Worm (Caenorhabditis elegans) whole organism, L4 larva: ENCODE measurements around the gene F23H12.7.

Experiments
- F10B5.3 ChIP-seq: sonication (generic microtip); optimal IDR thresholded peaks from 2 replicates; lab custom pipeline; 2016; ENCODE audit warnings: mild to moderate bottlenecking, missing genetic modification characterization, missing compliant biosample characterization
- F26F4.8 ChIP-seq: fragments of 200-800 bp; sonication (Bioruptor generic); conservative IDR thresholded peaks from 2 replicates; pipeline ENCODE4 v1.3.6; 2022; ENCODE audit warnings: missing genetic modification characterization, missing compliant biosample characterization
- F37D6.2 ChIP-seq: sonication (generic microtip); optimal IDR thresholded peaks from 2 replicates; lab custom pipeline; 2016; ENCODE audit warnings: mild to moderate bottlenecking, missing genetic modification characterization, missing compliant biosample characterization
- F49E8.2 ChIP-seq: sonication (generic microtip); optimal IDR thresholded peaks from 2 replicates; lab custom pipeline; 2016; ENCODE audit warnings: missing compliant biosample characterization, mild to moderate bottlenecking, missing genetic modification characterization, borderline replicate concordance
- T20F7.1 ChIP-seq: fragments of 200-800 bp; sonication (Bioruptor generic); optimal IDR thresholded peaks from 2 replicates; lab custom pipeline; 2018; ENCODE audit warnings: mild to moderate bottlenecking, missing genetic modification characterization, missing compliant biosample characterization
- T26A8.4 ChIP-seq: fragments of 200-800 bp; sonication (Bioruptor generic); IDR thresholded peaks from 2 replicates; pipeline ENCODE4 v1.3.6; 2022; ENCODE audit warnings: missing genetic modification characterization, missing compliant biosample characterization
- Y5F2A.4 ChIP-seq: fragments of 200-800 bp; sonication (Bioruptor generic); optimal IDR thresholded peaks from 2 replicates; lab custom pipeline; 2018; ENCODE audit warnings: mild to moderate bottlenecking, missing genetic modification characterization, missing compliant biosample characterization
- ZK337.2 ChIP-seq: fragments of 200-800 bp; sonication (Bioruptor generic); IDR thresholded peaks from 2 replicates; pipeline ENCODE4 v1.3.6; 2022; ENCODE audit warnings: missing genetic modification reagents, missing genetic modification characterization, missing compliant biosample characterization
- ZK546.5 ChIP-seq, 2 experiments: sonication (generic microtip); optimal IDR thresholded peaks; 2 replicates each; lab custom pipeline; 2017; ENCODE audit warnings: missing biosample characterization in 2 of 2, missing genetic modification characterization in 2 of 2
- ama-1 ChIP-seq: fragments of 150-350 bp; optimal IDR thresholded peaks from 2 replicates; lab custom pipeline; 2014; ENCODE audit warnings: inconsistent platforms, mixed read lengths
- ceh-28 ChIP-seq: fragments of 150-350 bp; optimal IDR thresholded peaks from 2 replicates; lab custom pipeline; 2014; ENCODE audit warnings: missing biosample characterization, missing genetic modification reagents, missing genetic modification characterization
- ceh-32 ChIP-seq: sonication (generic microtip); optimal IDR thresholded peaks from 2 replicates; lab custom pipeline; 2016; ENCODE audit warnings: mild to moderate bottlenecking, missing genetic modification characterization, missing compliant biosample characterization; ENCODE audit not compliant: poor library complexity
- ceh-82 ChIP-seq: sonication (generic microtip); optimal IDR thresholded peaks from 2 replicates; lab custom pipeline; 2017; ENCODE audit warnings: missing biosample characterization, missing genetic modification characterization
- cey-2 ChIP-seq: sonication (generic microtip); optimal IDR thresholded peaks from 3 replicates; lab custom pipeline; 2017; ENCODE audit warnings: missing genetic modification characterization, mild to moderate bottlenecking, missing compliant biosample characterization, antibody characterized with exemption, borderline replicate concordance; ENCODE audit not compliant: insufficient read depth
- daf-19 ChIP-seq: fragments of 200-800 bp; sonication (Bioruptor generic); conservative IDR thresholded peaks from 2 replicates; pipeline ENCODE4 v1.3.6; 2022; ENCODE audit warnings: missing genetic modification characterization, missing compliant biosample characterization
- daf-8 ChIP-seq: fragments of 200-800 bp; sonication (Bioruptor generic); IDR thresholded peaks from 2 replicates; pipeline ENCODE4 v1.3.6; 2022; ENCODE audit warnings: missing genetic modification characterization, missing compliant biosample characterization
- dmd-8 ChIP-seq: fragments of 200-800 bp; sonication (Bioruptor generic); IDR thresholded peaks from 2 replicates; pipeline ENCODE4 v1.3.6; 2022; ENCODE audit warnings: missing genetic modification characterization, missing compliant biosample characterization
- dpl-1 ChIP-seq: fragments of 150-350 bp; optimal IDR thresholded peaks from 2 replicates; lab custom pipeline; 2014; ENCODE audit warnings: missing biosample characterization, missing genetic modification reagents, missing genetic modification characterization
- duxl-1 ChIP-seq: sonication (generic microtip); optimal IDR thresholded peaks from 2 replicates; lab custom pipeline; 2016; ENCODE audit warnings: mild to moderate bottlenecking, missing genetic modification characterization, moderate library complexity, missing compliant biosample characterization; ENCODE audit not compliant: poor library complexity
- egl-27 ChIP-seq: sonication (generic microtip); optimal IDR thresholded peaks from 3 replicates; lab custom pipeline; 2017; ENCODE audit warnings: missing biosample characterization, missing genetic modification reagents, missing genetic modification characterization
- gei-8 ChIP-seq: fragments of 200-800 bp; sonication (Bioruptor generic); optimal IDR thresholded peaks from 2 replicates; lab custom pipeline; 2018; ENCODE audit warnings: mild to moderate bottlenecking, missing genetic modification characterization, missing compliant biosample characterization
- hif-1 ChIP-seq, 2 experiments: sonication (generic microtip); optimal IDR thresholded peaks; 2 replicates each; lab custom pipeline; 2016 to 2017; ENCODE audit warnings: missing compliant biosample characterization in 2 of 2, missing genetic modification characterization in 2 of 2, missing genetic modification reagents in 2 of 2, missing genotype in 2 of 2, mild to moderate bottlenecking in 1 of 2
- hlh-11 ChIP-seq: fragments of 200-800 bp; sonication (Bioruptor generic); optimal IDR thresholded peaks from 2 replicates; lab custom pipeline; 2018; ENCODE audit warnings: mild to moderate bottlenecking, missing genetic modification characterization, missing compliant biosample characterization
- lin-13 ChIP-seq: fragments of 150-350 bp; optimal IDR thresholded peaks from 2 replicates; lab custom pipeline; 2014; ENCODE audit warnings: missing biosample characterization, missing genetic modification reagents, missing genetic modification characterization
- lin-15B ChIP-seq: fragments of 150-350 bp; sonication (generic microtip); optimal IDR thresholded peaks from 3 replicates; lab custom pipeline; 2014; ENCODE audit warnings: missing biosample characterization, missing genetic modification characterization
- lin-29 ChIP-seq: fragments of 200-800 bp; sonication (Bioruptor generic); IDR thresholded peaks from 2 replicates; pipeline ENCODE4 v1.3.6; 2022; ENCODE audit warnings: missing genetic modification reagents, missing genetic modification characterization, missing compliant biosample characterization
- lin-38 ChIP-seq: fragments of 200-800 bp; sonication (Bioruptor generic); IDR thresholded peaks from 2 replicates; pipeline ENCODE4 v1.3.6; 2022; ENCODE audit warnings: missing genetic modification reagents, missing genetic modification characterization, missing compliant biosample characterization
- lin-39 ChIP-seq: fragments of 150-350 bp; optimal IDR thresholded peaks from 2 replicates; lab custom pipeline; 2014; ENCODE audit warnings: missing biosample characterization, missing genetic modification reagents, missing genetic modification characterization
- lir-3 ChIP-seq: sonication (generic microtip); optimal IDR thresholded peaks from 2 replicates; lab custom pipeline; 2016; ENCODE audit warnings: mild to moderate bottlenecking, missing genetic modification characterization, missing compliant biosample characterization
- mdt-29 ChIP-seq: fragments of 200-800 bp; sonication (Bioruptor generic); IDR thresholded peaks from 2 replicates; pipeline ENCODE4 v1.3.6; 2022; ENCODE audit warnings: missing genetic modification reagents, missing genetic modification characterization, missing compliant biosample characterization
- mes-2 ChIP-seq: sonication (generic microtip); optimal IDR thresholded peaks from 2 replicates; lab custom pipeline; 2016; ENCODE audit warnings: missing genotype, mild to moderate bottlenecking, missing genetic modification characterization, missing compliant biosample characterization; ENCODE audit not compliant: poor library complexity, severe bottlenecking
- mxl-3 ChIP-seq: fragments of 200-800 bp; sonication (Bioruptor generic); optimal IDR thresholded peaks from 2 replicates; lab custom pipeline; 2018; ENCODE audit warnings: mild to moderate bottlenecking, missing genetic modification characterization, missing compliant biosample characterization
- nhr-11 ChIP-seq: fragments of 150-350 bp; optimal IDR thresholded peaks from 2 replicates; lab custom pipeline; 2014; ENCODE audit warnings: missing biosample characterization, missing genetic modification characterization
- nhr-237 ChIP-seq: sonication (generic microtip); optimal IDR thresholded peaks from 2 replicates; lab custom pipeline; 2017; ENCODE audit warnings: missing biosample characterization, missing genetic modification characterization
- nhr-25 ChIP-seq: sonication (generic microtip); optimal IDR thresholded peaks from 2 replicates; lab custom pipeline; 2017; ENCODE audit warnings: missing genetic modification characterization, mild to moderate bottlenecking, missing compliant biosample characterization, antibody characterized with exemption, moderate library complexity, borderline replicate concordance; ENCODE audit not compliant: insufficient read depth
- nhr-28 ChIP-seq: fragments of 150-350 bp; optimal IDR thresholded peaks from 2 replicates; lab custom pipeline; 2014; ENCODE audit warnings: missing biosample characterization, missing genetic modification characterization
- nhr-48 ChIP-seq: sonication (generic microtip); optimal IDR thresholded peaks from 2 replicates; lab custom pipeline; 2016; ENCODE audit warnings: mild to moderate bottlenecking, missing genetic modification characterization, missing compliant biosample characterization
- php-3 ChIP-seq: fragments of 200-800 bp; sonication (Bioruptor generic); IDR thresholded peaks from 2 replicates; pipeline ENCODE4 v1.3.6; 2022; ENCODE audit warnings: missing genetic modification reagents, missing genetic modification characterization, missing compliant biosample characterization
- sdz-12 ChIP-seq: fragments of 200-800 bp; sonication (Bioruptor generic); optimal IDR thresholded peaks from 2 replicates; lab custom pipeline; 2018; ENCODE audit warnings: mild to moderate bottlenecking, missing genetic modification characterization, missing compliant biosample characterization
- snpc-4 ChIP-seq: fragments of 150-350 bp; optimal IDR thresholded peaks from 2 replicates; lab custom pipeline; 2014; ENCODE audit warnings: missing biosample characterization, missing genetic modification characterization
- spr-1 ChIP-seq: sonication (generic microtip); optimal IDR thresholded peaks from 2 replicates; lab custom pipeline; 2016; ENCODE audit warnings: mild to moderate bottlenecking, missing genetic modification characterization, missing compliant biosample characterization
- spr-3 ChIP-seq: fragments of 200-800 bp; sonication (Bioruptor generic); optimal IDR thresholded peaks from 2 replicates; lab custom pipeline; 2018; ENCODE audit warnings: mild to moderate bottlenecking, missing genetic modification characterization, missing compliant biosample characterization
- vab-7 ChIP-seq: fragments of 200-800 bp; sonication (Bioruptor generic); IDR thresholded peaks from 2 replicates; pipeline ENCODE4 v1.3.6; 2022; ENCODE audit warnings: missing genetic modification reagents, missing genetic modification characterization, missing compliant biosample characterization
- zag-1 ChIP-seq: fragments of 150-350 bp; optimal IDR thresholded peaks from 2 replicates; lab custom pipeline; 2014; ENCODE audit warnings: missing biosample characterization, missing genetic modification characterization
- zip-11 ChIP-seq: fragments of 200-800 bp; sonication (Bioruptor generic); IDR thresholded peaks from 2 replicates; pipeline ENCODE4 v1.3.6; 2022; ENCODE audit warnings: missing genetic modification characterization, missing compliant biosample characterization

Gene F23H12.7

ce11 chrV:12354193-12354830 lies 17.2 kb upstream of the F23H12.7 start:
- peak; percentile 39 for TF ChIP-seq spr-1 (tag; lab: Kevin White, UChicago)
- peak; percentile 54 for TF ChIP-seq nhr-48
- TF ChIP-seq gei-8 = no peak
- TF ChIP-seq daf-8 (GFP tag; lab: Robert Waterston, UW) = no peak
- TF ChIP-seq duxl-1 = peak; percentile 9
- peak; percentile 43 for TF ChIP-seq nhr-28 (tag; lab: Kevin White, UChicago)
- TF ChIP-seq ama-1 (lab: Kevin White, UChicago) = peak; percentile 41
- TF ChIP-seq hlh-11 (tag; lab: Kevin White, UChicago) = peak; percentile 76
- no peak for TF ChIP-seq F49E8.2 (tag; lab: Kevin White, UChicago)
- 0 out of 2 replicates have a peak, but pooled peaks have one; percentile 51 for TF ChIP-seq php-3 (GFP tag; lab: Robert Waterston, UW)
- TF ChIP-seq ceh-32 (tag; lab: Kevin White, UChicago) = no peak
- peak; percentile 10 for TF ChIP-seq mxl-3
- TF ChIP-seq sdz-12 (GFP tag; lab: Kevin White, UChicago) = no peak
- TF ChIP-seq lin-29 (GFP tag; lab: Robert Waterston, UW) = 0 out of 2 replicates have a peak, but pooled peaks have one; percentile 8
- TF ChIP-seq T26A8.4 = peak; percentile 49; the same call in 1 of the 2 replicates

ce11 chrV:12357632-12358031 lies 13.9 kb upstream of the F23H12.7 start:
- TF ChIP-seq F37D6.2 (tag; lab: Kevin White, UChicago) (no peak), cey-2 (tag; lab: Kevin White, UChicago) (no peak), ceh-28 (tag; lab: Kevin White, UChicago) (no peak), snpc-4 (no peak), nhr-11 (tag; lab: Kevin White, UChicago) (no peak), ceh-82 (tag; lab: Kevin White, UChicago) (no peak), hif-1 (tag; optimal IDR thresholded peaks at IDR 0.05; lab: Kevin White, UChicago) (no peak), lin-15B (tag; lab: Kevin White, UChicago) (no peak), nhr-25 (tag; lab: Kevin White, UChicago) (no peak), zip-11 (no peak), gei-8 (no peak), spr-3 (GFP tag; lab: Kevin White, UChicago) (no peak), daf-19 (GFP tag; lab: Robert Waterston, UW) (no peak), vab-7 (GFP tag; lab: Robert Waterston, UW) (no peak), T20F7.1 (GFP tag; lab: Kevin White, UChicago) (no peak), lin-39 (tag; lab: Kevin White, UChicago) (no peak), mdt-29 (GFP tag; lab: Robert Waterston, UW) (no peak), F26F4.8 (GFP tag; lab: Robert Waterston, UW) (no peak), lin-38 (GFP tag; lab: Robert Waterston, UW) (no peak), egl-27 (tag; lab: Kevin White, UChicago) (no peak)

ce11 chrV:12358347-12358746 lies 13.1 kb upstream of the F23H12.7 start, which contains the start of gene F23H12.5:
F23H12.5 (plus strand) TSS chrV:12358647.
- TF ChIP-seq dpl-1 (GFP tag; lab: Kevin White, UChicago) = no peak
- no peak for TF ChIP-seq php-3 (GFP tag; lab: Robert Waterston, UW)
- no peak for TF ChIP-seq lin-13 (GFP tag; lab: Kevin White, UChicago)
- TF ChIP-seq daf-8 (GFP tag; lab: Robert Waterston, UW) = no peak
- no peak for TF ChIP-seq dmd-8 (GFP tag; lab: Robert Waterston, UW)
- TF ChIP-seq nhr-237 = no peak
- no peak for TF ChIP-seq duxl-1
- no peak for TF ChIP-seq spr-3 (GFP tag; lab: Kevin White, UChicago)
- TF ChIP-seq Y5F2A.4 (GFP tag; lab: Kevin White, UChicago) = no peak
- TF ChIP-seq nhr-11 (tag; lab: Kevin White, UChicago) = no peak
- no peak for TF ChIP-seq F10B5.3 (tag; lab: Kevin White, UChicago)
- no peak for TF ChIP-seq T26A8.4
- no peak for TF ChIP-seq ZK546.5 (tag; optimal IDR thresholded peaks at IDR 0.05; lab: Kevin White, UChicago)
- TF ChIP-seq sdz-12 (GFP tag; lab: Kevin White, UChicago) = no peak
- TF ChIP-seq mes-2 (tag; lab: Kevin White, UChicago) = no peak
- no peak for TF ChIP-seq lir-3 (tag; lab: Kevin White, UChicago)
- no peak for TF ChIP-seq zag-1 (tag; lab: Kevin White, UChicago)
- TF ChIP-seq ZK337.2 (GFP tag; lab: Robert Waterston, UW) = no peak
